Worm (Caenorhabditis elegans) whole organism, mixed stage, embryonic: Measurements from ENCODE around the gene mmcm-1.

Experiments used
- M03D4.4 ChIP-seq: sonication (generic microtip); optimal IDR thresholded peaks from 2 replicates; lab custom pipeline; 2017; ENCODE audit warnings: mild to moderate bottlenecking, missing genetic modification characterization, missing compliant biosample characterization
- bed-3 ChIP-seq: fragments of 200-800 bp; sonication (Bioruptor generic); optimal IDR thresholded peaks from 3 replicates; lab custom pipeline; 2018; ENCODE audit warnings: mild to moderate bottlenecking, missing genetic modification characterization, moderate library complexity, missing compliant biosample characterization
- blmp-1 ChIP-seq: fragments of 150-350 bp; optimal IDR thresholded peaks from 2 replicates; lab custom pipeline; 2014; ENCODE audit warnings: missing biosample characterization, missing genetic modification characterization
- ceh-39 ChIP-seq: fragments of 150-350 bp; optimal IDR thresholded peaks from 2 replicates; lab custom pipeline; 2014; ENCODE audit warnings: missing biosample characterization, missing genetic modification characterization
- ceh-43 ChIP-seq: fragments of 200-800 bp; sonication (Bioruptor generic); optimal IDR thresholded peaks from 2 replicates; lab custom pipeline; 2018; ENCODE audit warnings: mild to moderate bottlenecking, missing genetic modification characterization, moderate library complexity, missing compliant biosample characterization
- ceh-83 ChIP-seq: fragments of 200-800 bp; sonication (Bioruptor generic); optimal IDR thresholded peaks from 2 replicates; lab custom pipeline; 2018; ENCODE audit warnings: mild to moderate bottlenecking, missing genetic modification characterization, missing compliant biosample characterization
- ces-1 ChIP-seq: fragments of 150-350 bp; optimal IDR thresholded peaks from 2 replicates; lab custom pipeline; 2014; ENCODE audit warnings: missing biosample characterization, missing genetic modification reagents, missing genetic modification characterization
- cnd-1 ChIP-seq: fragments of 200-800 bp; sonication (Bioruptor generic); optimal IDR thresholded peaks from 2 replicates; lab custom pipeline; 2018; ENCODE audit warnings: mild to moderate bottlenecking, missing genetic modification characterization, missing compliant biosample characterization
- drap-1 ChIP-seq: fragments of 200-800 bp; sonication (Bioruptor generic); optimal IDR thresholded peaks from 3 replicates; lab custom pipeline; 2018; ENCODE audit warnings: mild to moderate bottlenecking, missing genetic modification characterization, missing compliant biosample characterization
- elt-1 ChIP-seq: sonication (generic microtip); optimal IDR thresholded peaks from 2 replicates; lab custom pipeline; 2017; ENCODE audit warnings: missing genetic modification characterization, mild to moderate bottlenecking, missing compliant biosample characterization, antibody characterized with exemption, moderate library complexity, borderline replicate concordance; ENCODE audit not compliant: insufficient read depth
- elt-3 ChIP-seq: fragments of 150-350 bp; optimal IDR thresholded peaks from 2 replicates; lab custom pipeline; 2014; ENCODE audit warnings: missing biosample characterization, missing genetic modification characterization
- flh-1 ChIP-seq: fragments of 200-800 bp; sonication (Bioruptor generic); optimal IDR thresholded peaks from 2 replicates; lab custom pipeline; 2018; ENCODE audit warnings: mild to moderate bottlenecking, missing genetic modification characterization, moderate library complexity, missing compliant biosample characterization
- ham-2 ChIP-seq: fragments of 200-800 bp; sonication (Bioruptor generic); optimal IDR thresholded peaks from 2 replicates; lab custom pipeline; 2018; ENCODE audit warnings: mild to moderate bottlenecking, missing genetic modification characterization, missing compliant biosample characterization
- hlh-1 ChIP-seq: fragments of 150-350 bp; optimal IDR thresholded peaks from 2 replicates; lab custom pipeline; 2014; ENCODE audit warnings: missing biosample characterization, missing genetic modification reagents, missing genetic modification characterization
- lin-13 ChIP-seq: fragments of 150-350 bp; optimal IDR thresholded peaks from 2 replicates; lab custom pipeline; 2014; ENCODE audit warnings: missing biosample characterization, missing genetic modification characterization
- lin-32 ChIP-seq: fragments of 200-800 bp; sonication (Bioruptor generic); optimal IDR thresholded peaks from 2 replicates; lab custom pipeline; 2018; ENCODE audit warnings: mild to moderate bottlenecking, missing genetic modification characterization, missing compliant biosample characterization
- lsy-2 ChIP-seq: fragments of 150-350 bp; optimal IDR thresholded peaks from 2 replicates; lab custom pipeline; 2014; ENCODE audit warnings: missing biosample characterization, missing genetic modification characterization
- mab-5 ChIP-seq: fragments of 150-350 bp; optimal IDR thresholded peaks from 2 replicates; lab custom pipeline; 2014; ENCODE audit warnings: missing biosample characterization, missing genetic modification characterization
- mep-1 ChIP-seq: fragments of 150-350 bp; optimal IDR thresholded peaks from 2 replicates; lab custom pipeline; 2017; ENCODE audit warnings: missing biosample characterization, missing genetic modification reagents, missing genetic modification characterization, inconsistent platforms
- mls-2 ChIP-seq: sonication (generic microtip); optimal IDR thresholded peaks from 2 replicates; lab custom pipeline; 2016; ENCODE audit warnings: mild to moderate bottlenecking, missing genetic modification characterization, moderate library complexity, missing compliant biosample characterization
- nhr-12 ChIP-seq: fragments of 150-350 bp; optimal IDR thresholded peaks from 2 replicates; lab custom pipeline; 2014; ENCODE audit warnings: missing biosample characterization, missing genetic modification characterization
- nhr-2 ChIP-seq: fragments of 150-350 bp; optimal IDR thresholded peaks from 2 replicates; lab custom pipeline; 2014; ENCODE audit warnings: missing biosample characterization, missing genetic modification characterization
- nhr-237 ChIP-seq: fragments of 150-350 bp; optimal IDR thresholded peaks from 2 replicates; lab custom pipeline; 2014; ENCODE audit warnings: missing biosample characterization, missing genetic modification characterization
- nhr-28 ChIP-seq: fragments of 150-350 bp; optimal IDR thresholded peaks from 2 replicates; lab custom pipeline; 2014; ENCODE audit warnings: missing biosample characterization, missing genetic modification characterization
- nhr-76 ChIP-seq: sonication (generic microtip); optimal IDR thresholded peaks from 2 replicates; lab custom pipeline; 2017; ENCODE audit warnings: missing biosample characterization, missing genetic modification characterization
- pha-4 ChIP-seq: fragments of 150-350 bp; optimal IDR thresholded peaks from 2 replicates; lab custom pipeline; 2018; ENCODE audit warnings: missing biosample characterization, missing genetic modification reagents, missing genetic modification characterization
- sem-2 ChIP-seq: fragments of 200-800 bp; sonication (Bioruptor generic); optimal IDR thresholded peaks from 2 replicates; lab custom pipeline; 2018; ENCODE audit warnings: mild to moderate bottlenecking, missing genetic modification characterization, missing compliant biosample characterization
- snpc-4 ChIP-seq: fragments of 150-350 bp; optimal IDR thresholded peaks from 2 replicates; lab custom pipeline; 2014; ENCODE audit warnings: missing biosample characterization, missing genetic modification characterization
- sptf-1 ChIP-seq: sonication (generic microtip); optimal IDR thresholded peaks from 2 replicates; lab custom pipeline; 2017; ENCODE audit warnings: mild to moderate bottlenecking, missing genetic modification characterization, moderate library complexity, missing compliant biosample characterization
- tbx-8 ChIP-seq: fragments of 200-800 bp; sonication (Bioruptor generic); optimal IDR thresholded peaks from 2 replicates; lab custom pipeline; 2018; ENCODE audit warnings: mild to moderate bottlenecking, missing genetic modification characterization, moderate library complexity, missing compliant biosample characterization
- unc-120 ChIP-seq: sonication (generic microtip); optimal IDR thresholded peaks from 2 replicates; lab custom pipeline; 2017; ENCODE audit warnings: missing genetic modification characterization, missing compliant biosample characterization; ENCODE audit not compliant: poor library complexity, severe bottlenecking
- unc-39 ChIP-seq: fragments of 150-350 bp; optimal IDR thresholded peaks from 2 replicates; lab custom pipeline; 2014; ENCODE audit warnings: missing biosample characterization, missing genetic modification characterization
- unc-62 ChIP-seq: fragments of 150-350 bp; optimal IDR thresholded peaks from 2 replicates; lab custom pipeline; 2014; ENCODE audit warnings: missing biosample characterization, missing genetic modification reagents, missing genetic modification characterization
- zip-8 ChIP-seq: fragments of 150-350 bp; optimal IDR thresholded peaks from 2 replicates; lab custom pipeline; 2014; ENCODE audit warnings: missing biosample characterization, missing genetic modification characterization
- ztf-11 ChIP-seq: fragments of 150-350 bp; optimal IDR thresholded peaks from 2 replicates; lab custom pipeline; 2014; ENCODE audit warnings: missing biosample characterization, missing genetic modification characterization

Gene mmcm-1

DNA sequence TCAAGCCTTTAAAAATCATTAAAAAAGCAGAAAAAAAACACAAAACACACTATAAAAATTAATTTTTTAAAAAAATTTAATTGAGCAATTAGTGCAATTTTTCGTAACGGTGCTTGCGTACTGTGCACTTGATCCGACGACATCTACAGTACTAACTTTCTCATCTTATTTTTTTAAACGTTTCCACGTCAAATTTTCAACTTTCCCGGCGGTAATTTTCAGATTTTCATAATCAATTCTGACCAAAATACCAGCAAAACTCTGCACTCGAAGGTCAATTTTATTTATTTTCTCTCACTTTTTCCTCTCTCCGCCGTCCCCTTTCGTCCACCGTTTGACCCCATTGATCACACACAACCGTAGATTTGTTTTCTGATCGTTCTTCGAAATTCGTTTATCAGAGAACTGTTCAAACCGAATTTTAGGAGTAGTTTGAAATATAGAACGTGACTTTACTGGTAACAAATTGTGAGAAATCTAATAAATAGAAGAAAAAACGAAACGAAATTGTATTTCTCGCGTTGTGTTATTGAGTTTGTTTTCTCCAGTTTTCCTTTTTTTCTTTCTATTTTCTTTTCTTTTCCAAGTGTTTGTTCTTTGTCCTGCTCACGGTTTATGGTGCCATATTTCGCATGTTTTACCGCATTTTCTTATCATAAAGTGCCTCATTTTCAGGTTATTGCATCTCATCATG lies 43.5 kb downstream of the mmcm-1 start, which contains the start of gene acs-19:
Gene acs-19, plus strand, starts transcription at position 676 of the 694 bp plus-strand sequence.
- TF ChIP-seq ces-1 (GFP tag; lab: Kevin White, UChicago) = peak; percentile 73
- TF ChIP-seq ceh-43 = peak; percentile 35
- TF ChIP-seq mls-2 (tag; lab: Kevin White, UChicago) = no peak

DNA sequence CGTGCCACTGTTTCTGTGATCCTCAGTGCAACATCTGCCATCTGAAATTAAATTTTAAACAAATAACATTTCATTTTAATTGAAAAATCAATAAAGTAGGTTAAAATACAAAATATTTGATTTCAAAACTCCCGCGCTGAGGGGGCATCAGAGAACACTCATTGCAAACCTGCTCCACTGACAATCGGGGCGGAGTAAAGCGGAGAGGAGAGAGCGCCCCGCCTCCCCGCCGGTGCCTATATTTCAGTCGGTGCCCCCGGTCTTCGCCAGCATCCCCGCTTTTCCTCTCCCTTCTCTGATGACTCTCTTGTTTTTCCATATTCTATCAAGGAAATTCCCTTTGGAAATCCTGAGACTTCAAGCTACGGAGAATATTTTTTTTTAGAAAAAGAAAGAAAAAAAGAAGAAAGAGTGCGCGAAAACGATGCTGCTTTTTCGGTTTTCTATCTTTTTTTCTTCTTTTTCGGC lies 44.5 kb downstream of the mmcm-1 start, which contains the start of gene brc-1:
Gene brc-1, minus strand, starts transcription at position 51 of the 468 bp plus-strand sequence.
- TF ChIP-seq sptf-1 (tag; lab: Kevin White, UChicago) (peak; percentile 71), ces-1 (GFP tag; lab: Kevin White, UChicago) (peak; percentile 65), sem-2 (no peak), pha-4 (tag; lab: Kevin White, UChicago) (peak; percentile 67), ceh-83 (GFP tag; lab: Kevin White, UChicago) (peak; percentile 12), nhr-28 (tag; lab: Kevin White, UChicago) (no peak), M03D4.4 (tag; lab: Kevin White, UChicago) (peak; percentile 12), unc-62 (GFP tag; lab: Kevin White, UChicago) (peak; percentile 6), nhr-237 (tag; lab: Kevin White, UChicago) (peak; percentile 92), mab-5 (tag; lab: Kevin White, UChicago) (no peak), ceh-43 (no peak), ceh-39 (tag; lab: Kevin White, UChicago) (no peak), ham-2 (GFP tag; lab: Kevin White, UChicago) (peak; percentile 59), snpc-4 (tag; lab: Kevin White, UChicago) (no peak), nhr-76 (tag; lab: Kevin White, UChicago) (no peak), ztf-11 (no peak), lin-32 (GFP tag; lab: Kevin White, UChicago) (peak; percentile 15), unc-120 (tag; lab: Kevin White, UChicago) (peak; percentile 17), lin-13 (tag; lab: Kevin White, UChicago) (peak; percentile 50), elt-1 (tag; lab: Kevin White, UChicago) (no peak), bed-3 (GFP tag; lab: Kevin White, UChicago) (no peak), tbx-8 (GFP tag; lab: Kevin White, UChicago) (no peak), drap-1 (GFP tag; lab: Kevin White, UChicago) (peak; percentile 68), blmp-1 (tag; lab: Kevin White, UChicago) (no peak), flh-1 (GFP tag; lab: Kevin White, UChicago) (no peak), cnd-1 (tag; lab: Kevin White, UChicago) (peak; percentile 31), elt-3 (tag; lab: Kevin White, UChicago) (no peak), zip-8 (tag; lab: Kevin White, UChicago) (no peak), lsy-2 (tag; lab: Kevin White, UChicago) (peak; percentile 90), unc-39 (tag; lab: Kevin White, UChicago) (no peak), nhr-2 (tag; lab: Kevin White, UChicago) (no peak), mls-2 (tag; lab: Kevin White, UChicago) (peak; percentile 48), nhr-12 (no peak), hlh-1 (no peak), mep-1 (tag; lab: Kevin White, UChicago) (peak; percentile 83)

DNA sequence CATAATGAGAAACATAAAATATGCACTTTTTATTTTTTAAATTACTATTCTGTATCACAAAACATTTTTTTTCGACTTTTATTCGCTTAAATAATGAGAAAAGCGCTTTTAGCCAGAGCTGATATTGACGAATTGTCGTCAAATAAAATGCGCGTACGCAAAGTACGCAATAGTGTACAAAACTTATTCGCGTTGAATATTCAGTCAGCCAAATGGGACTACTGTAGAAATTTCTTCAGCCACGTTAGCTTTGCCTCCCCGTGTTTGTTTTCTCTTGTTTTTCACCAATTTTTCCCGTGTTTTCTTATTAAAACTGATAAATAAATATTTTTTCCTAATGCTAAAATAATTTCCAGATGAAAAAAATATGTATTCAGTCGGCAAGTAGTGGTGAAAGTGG lies 50.5 kb downstream of the mmcm-1 start:
- TF ChIP-seq lsy-2 (tag; lab: Kevin White, UChicago) = peak; percentile 88

DNA sequence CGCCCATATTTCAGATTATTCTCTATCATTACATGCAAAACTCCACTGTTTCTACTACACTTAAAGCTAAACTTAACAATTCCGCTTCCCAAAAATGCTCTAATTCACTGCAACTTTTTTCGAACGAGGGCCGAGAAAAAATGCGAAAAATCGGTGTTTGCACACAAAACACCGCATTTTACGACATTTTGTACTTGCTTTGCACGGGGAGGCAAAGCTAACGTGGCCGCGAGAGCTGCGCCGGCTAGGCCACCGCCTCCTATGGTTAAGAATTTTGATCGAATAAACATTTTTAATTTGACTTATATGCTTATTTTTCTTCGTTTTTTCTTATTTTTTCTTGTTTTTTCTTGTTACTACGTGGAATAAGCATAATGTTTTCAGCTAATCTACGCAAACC lies 52.6 kb downstream of the mmcm-1 start:
- peak; percentile 52 for TF ChIP-seq lsy-2 (tag; lab: Kevin White, UChicago)
